Fruit fly (Drosophila melanogaster): ENCODE measurements around the gene obst-A.

obst-A gene

DNA sequence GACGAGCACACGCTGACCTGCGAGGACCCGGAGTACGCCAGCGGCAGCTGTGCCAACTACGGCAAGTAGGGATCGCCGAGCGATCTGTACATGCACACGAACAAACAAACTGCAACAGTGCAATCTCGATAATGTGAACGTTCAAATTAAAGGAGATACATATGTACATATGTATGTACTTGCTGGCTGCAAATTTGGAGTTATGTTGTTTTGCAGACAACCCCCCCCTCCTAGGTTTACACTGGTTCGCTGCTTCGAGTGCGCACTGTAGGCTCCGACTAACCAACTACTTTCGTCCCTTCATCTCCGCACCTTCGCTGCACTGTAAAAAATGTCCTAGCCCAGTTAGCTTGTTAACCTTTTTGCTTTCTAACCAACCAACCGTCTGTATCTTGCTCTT is 8.1 kb downstream of the obst-A start (continued):
- TF ChIP-seq Hr39 (GFP tag; optimal IDR thresholded peaks at IDR 0.05) (peak; percentile 30), CG34406 (GFP tag; optimal IDR thresholded peaks at IDR 0.05) (no peak), svp (GFP tag) (no peak), CG4318 (GFP tag; optimal IDR thresholded peaks at IDR 0.05) (no peak), Sox102F (GFP tag; optimal IDR thresholded peaks at IDR 0.05) (no peak), fd85E (GFP tag; optimal IDR thresholded peaks at IDR 0.05) (no peak), Ets21C (GFP tag; optimal IDR thresholded peaks at IDR 0.05) (no peak), Met (GFP tag; optimal IDR thresholded peaks at IDR 0.05) (no peak), CG1621 (tag; optimal IDR thresholded peaks at IDR 0.05) (no peak), acj6 (GFP tag; optimal IDR thresholded peaks at IDR 0.05) (peak; percentile 31), dac (GFP tag; optimal IDR thresholded peaks at IDR 0.05) (no peak), CG8632 (GFP tag; optimal IDR thresholded peaks at IDR 0.05) (no peak), CG6808 (GFP tag; optimal IDR thresholded peaks at IDR 0.05) (no peak), CG3919 (GFP tag; optimal IDR thresholded peaks at IDR 0.05) (peak; percentile 55), CG6792 (GFP tag; optimal IDR thresholded peaks at IDR 0.05) (peak; percentile 31), CG11762 (GFP tag; optimal IDR thresholded peaks at IDR 0.05; ENCODE audit: insufficient read depth) (no peak), CG8319 (GFP tag; optimal IDR thresholded peaks at IDR 0.05) (peak; percentile 12), CG6854 (GFP tag; optimal IDR thresholded peaks at IDR 0.05) (no peak), esn (GFP tag; optimal IDR thresholded peaks at IDR 0.05) (peak; percentile 20), CG8119 (GFP tag; IDR thresholded peaks at IDR 0.05) (peak; percentile 50; the same call in 1 of the 3 replicates), Hr38 (GFP tag; optimal IDR thresholded peaks at IDR 0.05) (no peak), Sox15 (GFP tag; optimal IDR thresholded peaks at IDR 0.05) (no peak), CG9139 (GFP tag; optimal IDR thresholded peaks at IDR 0.05) (no peak), CG16779 (tag; optimal IDR thresholded peaks at IDR 0.05) (no peak), fkh (GFP tag; optimal IDR thresholded peaks at IDR 0.05) (no peak)

DNA sequence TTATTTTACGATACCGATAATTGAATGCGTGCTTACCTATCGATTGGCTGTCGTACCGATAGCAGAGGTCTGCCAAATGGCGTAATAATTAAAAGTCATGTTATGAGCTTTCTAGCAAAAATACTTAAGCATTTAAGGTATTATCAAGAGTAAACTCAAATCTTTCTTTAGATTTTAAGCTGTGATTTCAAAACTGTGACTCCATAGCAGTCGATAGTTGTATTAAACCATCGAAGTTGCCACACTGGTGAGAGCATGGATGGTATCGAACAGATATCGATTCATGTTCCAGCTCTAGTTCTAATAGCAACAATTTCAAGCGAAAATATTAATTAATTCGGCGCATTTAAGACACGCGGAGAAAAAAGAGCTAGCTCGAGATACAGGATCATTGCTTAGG is 11.4 kb downstream of the obst-A start, which contains the start of the genes CG17068 and Rab10:
TSS of gene CG17068 (minus strand) at position 25 of the 400 bp plus-strand sequence.
TSS of gene Rab10 (plus strand) at position 270 of the 400 bp plus-strand sequence.
- peak; percentile 28 for TF ChIP-seq CG3032 (tag; optimal IDR thresholded peaks at IDR 0.05)
- peak; percentile 4 for TF ChIP-seq achi (GFP tag; optimal IDR thresholded peaks at IDR 0.05)
- TF ChIP-seq Eip78C (GFP tag) = peak; percentile 58
- TF ChIP-seq Ets96B (tag; optimal IDR thresholded peaks at IDR 0.05) = no peak
- peak; percentile 13 for TF ChIP-seq esn (GFP tag; optimal IDR thresholded peaks at IDR 0.05)
- peak; percentile 4 for TF ChIP-seq Met (GFP tag; optimal IDR thresholded peaks at IDR 0.05)
- no peak for TF ChIP-seq CG9139 (GFP tag; optimal IDR thresholded peaks at IDR 0.05)
- TF ChIP-seq Hr39 (GFP tag; optimal IDR thresholded peaks at IDR 0.05) = peak; percentile 10
- no peak for TF ChIP-seq CG6163 (GFP tag; IDR thresholded peaks at IDR 0.05)
- TF ChIP-seq spab (GFP tag; optimal IDR thresholded peaks at IDR 0.05) = no peak
- no peak for TF ChIP-seq net (GFP tag; optimal IDR thresholded peaks at IDR 0.05)
- TF ChIP-seq CG34406 (GFP tag; optimal IDR thresholded peaks at IDR 0.05) = no peak
- TF ChIP-seq vri (GFP tag; optimal IDR thresholded peaks at IDR 0.05) = no peak

DNA sequence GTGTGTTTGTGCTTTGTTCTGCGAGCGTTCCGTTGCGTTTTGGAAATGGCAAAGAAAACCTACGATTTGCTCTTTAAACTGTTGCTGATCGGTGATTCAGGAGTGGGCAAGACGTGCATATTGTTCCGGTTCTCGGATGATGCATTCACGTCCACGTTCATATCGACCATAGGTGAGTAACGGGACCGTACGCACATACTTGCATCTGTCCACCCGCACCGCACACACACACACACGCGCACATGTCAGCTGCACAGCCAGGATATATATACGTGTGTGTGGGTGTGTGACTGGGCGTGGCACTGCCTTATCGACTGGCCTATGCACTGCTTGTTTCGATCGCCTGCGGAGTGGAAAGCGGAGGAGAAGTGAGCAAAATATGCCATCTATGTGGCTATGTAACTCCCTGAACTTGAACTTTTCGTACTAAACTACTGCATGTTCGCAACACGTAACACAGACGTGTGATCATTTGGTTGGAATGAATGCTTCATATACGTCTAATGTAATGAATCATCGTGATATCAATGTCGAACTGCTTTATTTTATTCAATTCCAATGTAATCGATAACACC is 12.0 kb downstream of the obst-A start:
- TF ChIP-seq CG1621 (tag; optimal IDR thresholded peaks at IDR 0.05) (peak; percentile 31), Eip78C (GFP tag) (peak; percentile 19), ss (GFP tag; optimal IDR thresholded peaks at IDR 0.05) (peak in 1 of 2 experiments; percentile 2), vri (GFP tag; optimal IDR thresholded peaks at IDR 0.05) (peak; percentile 43), CG11762 (GFP tag; optimal IDR thresholded peaks at IDR 0.05; ENCODE audit: insufficient read depth) (no peak), eg (GFP tag; IDR thresholded peaks at IDR 0.05) (no peak), Sox14 (GFP tag; optimal IDR thresholded peaks at IDR 0.05) (peak; percentile 12)

DNA sequence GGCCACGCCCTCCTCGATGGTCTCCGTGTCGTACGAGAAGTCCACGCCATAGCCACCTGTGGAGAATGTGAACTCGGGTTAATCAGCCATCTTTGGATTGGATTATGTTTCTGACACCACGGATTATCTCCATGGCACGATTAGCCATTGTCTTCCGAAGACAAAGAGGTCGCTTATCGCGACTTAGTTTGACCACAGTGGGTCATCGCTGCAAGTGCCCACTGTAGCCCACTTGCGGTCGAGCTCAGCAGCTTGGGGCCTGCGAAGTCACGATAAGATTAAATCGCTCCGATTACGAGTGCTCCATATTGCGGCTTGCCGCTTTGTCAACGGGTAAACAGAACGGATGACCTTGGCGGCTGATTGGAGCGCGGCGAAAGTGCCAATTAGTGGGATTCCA is 16.3 kb downstream of the obst-A start:
- peak; percentile 19 for TF ChIP-seq vri (GFP tag; optimal IDR thresholded peaks at IDR 0.05)
- TF ChIP-seq Sox14 (GFP tag; optimal IDR thresholded peaks at IDR 0.05) = peak; percentile 29
- TF ChIP-seq svp (GFP tag) = peak; percentile 80
- no peak for TF ChIP-seq ss (GFP tag; optimal IDR thresholded peaks at IDR 0.05)

All from whole organism, prepupa.